Fruit fly (Drosophila melanogaster): Measurements from ENCODE around the gene CG43235.

Gene CG43235

DNA sequence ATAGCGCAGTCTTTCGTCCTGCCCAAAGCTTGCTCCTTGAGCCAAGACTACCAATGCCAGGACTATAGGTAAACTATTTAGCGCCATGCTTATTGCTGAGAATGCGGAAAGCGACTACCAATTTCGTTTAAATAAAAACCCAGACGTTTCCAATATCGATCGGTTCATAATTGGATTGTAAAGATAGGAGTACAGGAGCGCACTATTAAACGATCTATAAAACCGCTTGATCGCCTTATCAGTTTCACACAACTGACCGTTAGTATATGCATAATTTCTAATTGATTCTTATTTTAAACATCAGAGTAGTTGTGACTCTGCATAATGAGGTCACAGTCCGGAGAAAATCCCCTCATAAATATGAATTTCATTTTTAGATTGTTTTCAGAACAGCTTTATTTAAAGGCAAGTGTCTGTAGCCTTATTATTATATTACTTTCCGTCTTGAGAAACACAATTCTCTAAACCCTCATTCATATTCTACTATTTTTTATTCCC is at the start of gene CG43235, which contains the start of gene CG7025:
Gene CG43235, plus strand, starts transcription at position 448 of the 498 bp plus-strand sequence.
Gene CG7025, minus strand, starts transcription at position 101 of the 498 bp plus-strand sequence.
- TF ChIP-seq CG9948 (tag; optimal IDR thresholded peaks at IDR 0.05) (no peak), fd96Ca (GFP tag; IDR thresholded peaks at IDR 0.05) (no peak), CG14655 (GFP tag; optimal IDR thresholded peaks at IDR 0.05) (no peak)

- TF ChIP-seq Pif1B (GFP tag; optimal IDR thresholded peaks at IDR 0.05): no peak
- no peak for TF ChIP-seq gl (tag; optimal IDR thresholded peaks at IDR 0.05)
- no peak for TF ChIP-seq fd96Ca (GFP tag; IDR thresholded peaks at IDR 0.05)
- TF ChIP-seq D1 (tag; optimal IDR thresholded peaks at IDR 0.05): no peak
- TF ChIP-seq CG32121 (GFP tag; IDR thresholded peaks at IDR 0.05): no peak
- no peak for TF ChIP-seq Ets98B (GFP tag; IDR thresholded peaks at IDR 0.05)
- TF ChIP-seq CG9948 (tag; optimal IDR thresholded peaks at IDR 0.05): no peak
- no peak for TF ChIP-seq rn (GFP tag; IDR thresholded peaks at IDR 0.05)
- no peak for TF ChIP-seq Pif1A (GFP tag; optimal IDR thresholded peaks at IDR 0.05)
- TF ChIP-seq EcR (GFP tag; optimal IDR thresholded peaks at IDR 0.05): no peak
- no peak for TF ChIP-seq CG8301 (tag; optimal IDR thresholded peaks at IDR 0.05)
- no peak for TF ChIP-seq CG13204 (GFP tag; optimal IDR thresholded peaks at IDR 0.05)
- TF ChIP-seq CG10348 (GFP tag; IDR thresholded peaks at IDR 0.05): no peak
These were observed 33.3 kb upstream of the CG43235 start for dm6 chr2L:7659561-7659960.

DNA sequence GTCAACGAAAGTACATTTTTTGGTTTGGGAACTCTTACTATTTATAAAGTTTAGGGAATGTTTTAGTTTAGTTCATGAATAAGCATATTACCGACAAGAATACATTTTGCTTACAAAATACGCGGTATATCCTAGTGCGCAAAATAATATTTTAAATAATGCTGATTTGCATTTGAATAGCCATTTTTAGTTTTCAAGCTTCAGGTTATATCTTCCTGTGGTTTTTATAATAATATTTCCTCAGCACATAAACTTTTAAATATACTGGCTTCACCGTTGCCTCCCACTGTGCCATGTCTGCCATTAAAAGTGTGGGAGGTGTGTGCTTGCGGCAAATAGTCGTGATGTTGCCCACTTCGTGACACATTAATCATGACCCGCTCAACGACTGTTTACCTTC is 32.7 kb upstream of the CG43235 start:
- no peak for TF ChIP-seq Snoo (tag; optimal IDR thresholded peaks at IDR 0.05)
- TF ChIP-seq CG14655 (GFP tag; optimal IDR thresholded peaks at IDR 0.05): no peak
- TF ChIP-seq CG4496 (GFP tag; IDR thresholded peaks at IDR 0.05): no peak
- no peak for TF ChIP-seq fd96Ca (GFP tag; IDR thresholded peaks at IDR 0.05)
- TF ChIP-seq CG8301 (tag; optimal IDR thresholded peaks at IDR 0.05): no peak
- no peak for TF ChIP-seq CG13204 (GFP tag; optimal IDR thresholded peaks at IDR 0.05)
- TF ChIP-seq CG9948 (tag; optimal IDR thresholded peaks at IDR 0.05): no peak
- no peak for TF ChIP-seq CG15710 (tag; optimal IDR thresholded peaks at IDR 0.05)
- no peak for TF ChIP-seq D1 (tag; optimal IDR thresholded peaks at IDR 0.05)
- TF ChIP-seq CG8159 (tag; optimal IDR thresholded peaks at IDR 0.05): no peak
- no peak for TF ChIP-seq CG17806 (tag; optimal IDR thresholded peaks at IDR 0.05)
- no peak for TF ChIP-seq Pif1B (GFP tag; optimal IDR thresholded peaks at IDR 0.05)
- no peak for TF ChIP-seq gl (tag; optimal IDR thresholded peaks at IDR 0.05)
- TF ChIP-seq CG32121 (GFP tag; IDR thresholded peaks at IDR 0.05): no peak
- no peak for TF ChIP-seq Pif1A (GFP tag; optimal IDR thresholded peaks at IDR 0.05)
- TF ChIP-seq Ets98B (GFP tag; IDR thresholded peaks at IDR 0.05): no peak
- TF ChIP-seq rn (GFP tag; IDR thresholded peaks at IDR 0.05): no peak
- TF ChIP-seq CG34367 (tag; optimal IDR thresholded peaks at IDR 0.05): no peak

- TF ChIP-seq CG8159 (tag; optimal IDR thresholded peaks at IDR 0.05): no peak
These were observed 27.1 kb upstream of the CG43235 start, which contains the start of gene Myo28B1 for dm6 chr2L:7665747-7666146. Myo28B1 (plus strand) TSS chr2L:7666047.

dm6 chr2L:7675028-7675749 is 17.6 kb upstream of the CG43235 start, which contains the start of gene Slob:
Slob (minus strand) TSS chr2L:7675078.
- TF ChIP-seq CG8159 (tag; optimal IDR thresholded peaks at IDR 0.05) (peak; percentile 2), CG10348 (GFP tag; IDR thresholded peaks at IDR 0.05) (no peak), CG12605 (GFP tag; IDR thresholded peaks at IDR 0.05) (no peak)

dm6 chr2L:7675754-7676178 is 17.1 kb upstream of the CG43235 start:
- TF ChIP-seq CG15710 (tag; optimal IDR thresholded peaks at IDR 0.05) (no peak), CG10348 (GFP tag; IDR thresholded peaks at IDR 0.05) (no peak), Pif1B (GFP tag; optimal IDR thresholded peaks at IDR 0.05) (no peak), CG14655 (GFP tag; optimal IDR thresholded peaks at IDR 0.05) (no peak), CG8301 (tag; optimal IDR thresholded peaks at IDR 0.05) (no peak), Pif1A (GFP tag; optimal IDR thresholded peaks at IDR 0.05) (no peak), CG17806 (tag; optimal IDR thresholded peaks at IDR 0.05) (no peak), Snoo (tag; optimal IDR thresholded peaks at IDR 0.05) (no peak), CG12605 (GFP tag; IDR thresholded peaks at IDR 0.05) (no peak), CG8159 (tag; optimal IDR thresholded peaks at IDR 0.05) (no peak), gl (tag; optimal IDR thresholded peaks at IDR 0.05) (no peak), CG32121 (GFP tag; IDR thresholded peaks at IDR 0.05) (no peak), Ets98B (GFP tag; IDR thresholded peaks at IDR 0.05) (no peak), CG34367 (tag; optimal IDR thresholded peaks at IDR 0.05) (no peak), CG13204 (GFP tag; optimal IDR thresholded peaks at IDR 0.05) (no peak), fd96Ca (GFP tag; IDR thresholded peaks at IDR 0.05) (no peak), CG4496 (GFP tag; IDR thresholded peaks at IDR 0.05) (no peak), EcR (GFP tag; optimal IDR thresholded peaks at IDR 0.05) (no peak), rn (GFP tag; IDR thresholded peaks at IDR 0.05) (no peak), CG9948 (tag; optimal IDR thresholded peaks at IDR 0.05) (no peak)

DNA sequence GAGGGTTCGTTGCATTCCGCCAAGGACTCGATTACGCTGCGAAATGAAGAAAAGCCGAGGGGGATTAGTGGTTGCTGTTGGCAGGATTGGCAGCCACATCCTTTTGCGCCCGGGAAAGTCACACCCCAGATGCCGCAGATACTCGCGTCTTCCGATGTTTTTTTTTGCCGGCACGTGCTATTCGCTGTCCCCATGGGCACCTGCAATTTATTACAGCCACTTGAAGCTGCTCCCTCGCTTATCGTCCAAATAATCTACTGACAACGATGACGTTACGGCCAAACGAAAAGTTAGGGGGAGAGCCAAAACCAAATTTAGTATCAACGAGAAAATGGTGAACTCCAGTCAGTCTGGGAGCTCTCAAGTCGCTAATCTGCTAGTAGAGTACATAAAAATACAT is 15.8 kb upstream of the CG43235 start:
- TF ChIP-seq CG8159 (tag; optimal IDR thresholded peaks at IDR 0.05) (no peak), CG32121 (GFP tag; IDR thresholded peaks at IDR 0.05) (no peak), CG4496 (GFP tag; IDR thresholded peaks at IDR 0.05) (no peak), CG14655 (GFP tag; optimal IDR thresholded peaks at IDR 0.05) (no peak), Snoo (tag; optimal IDR thresholded peaks at IDR 0.05) (no peak), Pif1B (GFP tag; optimal IDR thresholded peaks at IDR 0.05) (no peak), rn (GFP tag; IDR thresholded peaks at IDR 0.05) (no peak), CG12605 (GFP tag; IDR thresholded peaks at IDR 0.05) (no peak), Ets98B (GFP tag; IDR thresholded peaks at IDR 0.05) (no peak), fd96Ca (GFP tag; IDR thresholded peaks at IDR 0.05) (no peak), CG17806 (tag; optimal IDR thresholded peaks at IDR 0.05) (no peak), CG8301 (tag; optimal IDR thresholded peaks at IDR 0.05) (no peak)

Data from whole organism, pupa.